Fruit fly (Drosophila melanogaster): Measurements from ENCODE around the gene CG7702.

DNA sequence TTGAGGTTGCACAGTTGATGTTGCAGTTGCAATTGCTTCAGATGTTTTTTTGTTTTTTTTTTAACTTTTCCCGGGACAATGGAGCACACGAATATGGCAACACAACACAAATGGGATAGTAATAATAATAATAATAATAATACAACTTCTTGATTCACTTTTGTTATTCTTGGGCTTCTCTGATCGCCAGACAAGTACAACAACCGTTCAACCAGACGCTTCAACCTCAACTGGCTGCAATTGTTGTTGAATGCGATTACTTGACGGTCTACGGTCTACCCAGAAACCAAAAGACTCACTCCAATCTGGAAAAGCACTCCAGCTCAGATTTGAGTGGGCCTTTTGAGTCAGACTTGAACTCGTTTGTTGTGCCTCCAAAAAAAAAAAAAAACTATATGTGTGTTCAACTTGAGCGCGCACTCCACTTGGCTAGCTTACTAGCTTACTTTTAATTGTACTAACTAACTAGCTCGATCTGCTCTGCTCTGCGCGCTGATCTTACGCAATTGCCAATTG is 27.9 kb upstream of the CG7702 start, which contains the start of gene CG14301:
- no peak for TF ChIP-seq CG11762 (GFP tag; optimal IDR thresholded peaks at IDR 0.05; ENCODE audit: insufficient read depth)
- no peak for TF ChIP-seq Hr38 (GFP tag; optimal IDR thresholded peaks at IDR 0.05)
- no peak for TF ChIP-seq Blimp-1 (GFP tag; optimal IDR thresholded peaks at IDR 0.05)
- no peak for TF ChIP-seq acj6 (GFP tag; optimal IDR thresholded peaks at IDR 0.05)
- TF ChIP-seq dsx (GFP tag; optimal IDR thresholded peaks at IDR 0.05; ENCODE audit: poor library complexity, severe bottlenecking): no peak
- no peak for TF ChIP-seq Ets96B (tag; optimal IDR thresholded peaks at IDR 0.05)
- TF ChIP-seq CG16779 (tag; optimal IDR thresholded peaks at IDR 0.05): no peak
